Worm (Caenorhabditis elegans) whole organism, L1 larva: ENCODE measurements around the gene ZC196.4.

Source experiments
- C34B4.2 ChIP-seq: sonication (generic microtip); optimal IDR thresholded peaks from 2 replicates; lab custom pipeline; 2017; ENCODE audit warnings: mild to moderate bottlenecking, missing genetic modification characterization, missing compliant biosample characterization
- ama-1 ChIP-seq: fragments of 150-350 bp; optimal IDR thresholded peaks from 2 replicates; lab custom pipeline; 2014
- ceh-82 ChIP-seq, 3 experiments: fragments of 150-350 bp in 1 of 3; sonication (generic microtip) in 2 of 3; optimal IDR thresholded peaks; 2 replicates each; lab custom pipeline; 2014 to 2017; ENCODE audit warnings: missing biosample characterization in 3 of 3, missing genetic modification characterization in 3 of 3
- ets-5 ChIP-seq: fragments of 200-800 bp; sonication (Bioruptor generic); IDR thresholded peaks from 2 replicates; pipeline ENCODE4 v1.3.6; 2022; ENCODE audit warnings: missing genetic modification characterization, missing compliant biosample characterization
- lin-13 ChIP-seq: fragments of 150-350 bp; optimal IDR thresholded peaks from 2 replicates; lab custom pipeline; 2014; ENCODE audit warnings: missing biosample characterization, missing genetic modification reagents, missing genetic modification characterization
- lsy-2 ChIP-seq, 2 experiments: fragments of 150-350 bp; optimal IDR thresholded peaks; 2 replicates each; lab custom pipeline; 2014; ENCODE audit warnings: missing biosample characterization in 2 of 2, missing genetic modification characterization in 2 of 2
- mab-9 ChIP-seq: fragments of 200-800 bp; sonication (Bioruptor generic); IDR thresholded peaks from 2 replicates; pipeline ENCODE4 v1.3.6; 2022; ENCODE audit warnings: missing genetic modification reagents, missing genetic modification characterization, missing compliant biosample characterization
- mep-1 ChIP-seq: fragments of 150-350 bp; optimal IDR thresholded peaks from 2 replicates; lab custom pipeline; 2014; ENCODE audit warnings: missing biosample characterization, missing genetic modification characterization
- pax-3 ChIP-seq: fragments of 200-800 bp; sonication (Bioruptor generic); optimal IDR thresholded peaks from 2 replicates; lab custom pipeline; 2018; ENCODE audit warnings: mild to moderate bottlenecking, missing genetic modification characterization, moderate library complexity, missing compliant biosample characterization
- sox-4 ChIP-seq: sonication (generic microtip); optimal IDR thresholded peaks from 2 replicates; lab custom pipeline; 2016; ENCODE audit warnings: missing genetic modification characterization, missing compliant biosample characterization
- tbx-2 ChIP-seq: sonication (generic microtip); optimal IDR thresholded peaks from 2 replicates; lab custom pipeline; 2016; ENCODE audit warnings: missing genetic modification characterization, missing compliant biosample characterization
- tlp-1 ChIP-seq: fragments of 150-350 bp; optimal IDR thresholded peaks from 2 replicates; lab custom pipeline; 2014; ENCODE audit warnings: missing biosample characterization, missing genetic modification characterization

DNA sequence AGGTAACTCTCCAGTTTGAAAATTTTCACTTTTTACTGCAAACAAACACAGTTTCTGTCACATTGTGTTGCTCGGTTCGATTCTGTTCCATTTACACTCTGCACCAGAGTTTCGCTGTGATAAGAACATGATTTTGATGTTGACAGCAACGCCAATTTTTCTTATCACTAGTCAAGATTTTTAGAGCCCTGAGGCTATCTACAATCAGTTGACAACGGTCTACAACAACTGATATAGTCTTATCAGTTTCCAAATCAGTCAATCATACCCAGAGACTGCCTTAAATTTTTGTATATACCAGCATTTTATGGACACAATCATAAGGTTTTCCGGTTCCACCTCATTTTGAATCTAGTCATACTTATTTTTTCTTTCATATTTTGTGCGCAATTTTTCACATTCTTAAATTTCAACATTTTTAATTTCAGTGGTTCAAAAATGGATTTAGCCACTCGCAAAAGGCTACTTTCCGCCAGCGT is 35.6 kb downstream of the ZC196.4 start, which contains the start of gene B0507.3:
- TF ChIP-seq C34B4.2 (tag; lab: Kevin White, UChicago), result no peak
- no peak for TF ChIP-seq tbx-2 (tag; lab: Kevin White, UChicago)
- TF ChIP-seq pax-3 (tag; lab: Kevin White, UChicago), result peak; percentile 13
- no peak for TF ChIP-seq mab-9 (GFP tag; lab: Robert Waterston, UW)
- no peak for TF ChIP-seq ets-5 (GFP tag; lab: Robert Waterston, UW)
- no peak for TF ChIP-seq ama-1
- peak in 1 of 2 experiments; percentile 21 for TF ChIP-seq lsy-2 (tag; optimal IDR thresholded peaks at IDR 0.05; lab: Kevin White, UChicago)
- TF ChIP-seq lin-13 (GFP tag; lab: Kevin White, UChicago), result no peak
- TF ChIP-seq sox-4 (tag; lab: Kevin White, UChicago), result no peak
- peak; percentile 86 for TF ChIP-seq tlp-1
- TF ChIP-seq ceh-82 (tag; optimal IDR thresholded peaks at IDR 0.05; lab: Kevin White, UChicago), result no peak
- TF ChIP-seq mep-1 (tag; lab: Kevin White, UChicago), result no peak
